Worm (Caenorhabditis elegans) whole organism, young adult: ENCODE results near the gene fbxa-78.
"Not testable (repeated sequence)": the region's sequence is repeated elsewhere in the genome, so short reads cannot be mapped to it uniquely, and the experiment has no call there.

ENCODE experiments used
- aptf-3 ChIP-seq: fragments of 200-800 bp; sonication (Bioruptor generic); IDR thresholded peaks from 2 replicates; pipeline ENCODE4 v1.3.6; 2022; ENCODE audit warnings: missing genetic modification characterization, missing compliant biosample characterization
- mel-28 ChIP-seq: sonication (generic microtip); optimal IDR thresholded peaks from 2 replicates; lab custom pipeline; 2016; ENCODE audit warnings: borderline replicate concordance, mild to moderate bottlenecking, missing genetic modification characterization, missing compliant biosample characterization
- snpc-4 ChIP-seq, 5 experiments: fragments of 150-350 bp in 1 of 5; sonication (generic microtip) in 4 of 5; optimal IDR thresholded peaks; 2 replicates each; lab custom pipeline; 2014 to 2018; ENCODE audit warnings: missing genetic modification characterization in 5 of 5, missing biosample characterization in 3 of 5, antibody characterized with exemption in 2 of 5, mild to moderate bottlenecking in 2 of 5, missing compliant biosample characterization in 2 of 5, missing genotype in 2 of 5, moderate library complexity in 2 of 5, missing genetic modification reagents in 1 of 5
- unc-62 ChIP-seq: fragments of 150-350 bp; optimal IDR thresholded peaks from 2 replicates; lab custom pipeline; 2014; ENCODE audit warnings: missing biosample characterization, missing genetic modification reagents, missing genetic modification characterization
- ztf-3 ChIP-seq: fragments of 200-800 bp; sonication (Bioruptor generic); optimal IDR thresholded peaks from 2 replicates; lab custom pipeline; 2018; ENCODE audit warnings: mild to moderate bottlenecking, missing genetic modification characterization, missing compliant biosample characterization

ce11 chrIII:1258358-1258757, at the start of gene fbxa-78:
- TF ChIP-seq ztf-3 (GFP tag; lab: Kevin White, UChicago); snpc-4 (GFP tag; optimal IDR thresholded peaks at IDR 0.05; lab: Kevin White, UChicago); snpc-4 (tag; optimal IDR thresholded peaks at IDR 0.05; lab: Kevin White, UChicago); aptf-3; mel-28 (tag; lab: Kevin White, UChicago); unc-62: not testable (repeated sequence)
